Fruit fly (Drosophila melanogaster) whole organism, prepupa: ENCODE data around the gene Mzt1.

Experiments used
- CG10631 ChIP-seq: fragments of 200-800 bp; sonication (Bioruptor generic); optimal IDR thresholded peaks from 2 replicates; lab custom pipeline; 2016; ENCODE audit warnings: missing biosample characterization, missing genetic modification characterization
- CG11294 ChIP-seq: fragments of 200-800 bp; sonication (Bioruptor generic); IDR thresholded peaks from 2 replicates; pipeline ENCODE4 v1.3.6; 2022; ENCODE audit warnings: missing biosample characterization, missing genetic modification characterization
- CG11762 ChIP-seq: fragments of 200-800 bp; sonication (Bioruptor generic); optimal IDR thresholded peaks from 3 replicates; lab custom pipeline; 2016; ENCODE audit warnings: missing biosample characterization, missing genetic modification characterization; ENCODE audit not compliant: insufficient read depth
- CG11902 ChIP-seq: fragments of 200-800 bp; sonication (Bioruptor generic); optimal IDR thresholded peaks from 3 replicates; lab custom pipeline; 2016; ENCODE audit warnings: missing biosample characterization, missing genetic modification characterization
- CG15336 ChIP-seq: fragments of 200-800 bp; sonication (Bioruptor generic); IDR thresholded peaks from 2 replicates; pipeline ENCODE4 v1.3.6; 2022; ENCODE audit warnings: missing biosample characterization, missing genetic modification characterization
- CG1621 ChIP-seq: fragments of 200-800 bp; sonication (Bioruptor generic); optimal IDR thresholded peaks from 3 replicates; lab custom pipeline; 2018; ENCODE audit warnings: missing biosample characterization, mild to moderate bottlenecking, missing genetic modification characterization
- CG16779 ChIP-seq: fragments of 200-800 bp; sonication (Bioruptor generic); optimal IDR thresholded peaks from 3 replicates; lab custom pipeline; 2017; ENCODE audit warnings: missing biosample characterization, mild to moderate bottlenecking, missing genetic modification characterization
- CG31627 ChIP-seq: fragments of 200-800 bp; sonication (Bioruptor generic); optimal IDR thresholded peaks from 3 replicates; lab custom pipeline; 2016; ENCODE audit warnings: missing biosample characterization, missing genetic modification characterization
- CG34406 ChIP-seq: fragments of 200-800 bp; sonication (Bioruptor generic); optimal IDR thresholded peaks from 3 replicates; lab custom pipeline; 2016; ENCODE audit warnings: missing biosample characterization, missing genetic modification characterization
- CG3919 ChIP-seq: fragments of 200-800 bp; sonication (Bioruptor generic); optimal IDR thresholded peaks from 3 replicates; lab custom pipeline; 2016; ENCODE audit warnings: missing biosample characterization, missing genetic modification characterization
- CG4318 ChIP-seq: fragments of 200-800 bp; sonication (Bioruptor generic); optimal IDR thresholded peaks from 3 replicates; lab custom pipeline; 2017; ENCODE audit warnings: missing biosample characterization, mild to moderate bottlenecking, missing genetic modification characterization
- CG6163 ChIP-seq: fragments of 200-800 bp; sonication (Bioruptor generic); IDR thresholded peaks from 3 replicates; pipeline ENCODE4 v1.3.6; 2022; ENCODE audit warnings: missing biosample characterization, missing genetic modification characterization
- CG6276 ChIP-seq: fragments of 200-800 bp; sonication (Bioruptor generic); optimal IDR thresholded peaks from 2 replicates; lab custom pipeline; 2017; ENCODE audit warnings: missing biosample characterization, mild to moderate bottlenecking, missing genetic modification characterization
- CG6808 ChIP-seq: fragments of 200-800 bp; sonication (Bioruptor generic); optimal IDR thresholded peaks from 3 replicates; lab custom pipeline; 2017; ENCODE audit warnings: missing biosample characterization, missing genetic modification characterization, mild to moderate bottlenecking, moderate library complexity, missing genetic modification reagents
- CG6854 ChIP-seq: fragments of 200-800 bp; sonication (Bioruptor generic); optimal IDR thresholded peaks from 2 replicates; lab custom pipeline; 2017; ENCODE audit warnings: missing biosample characterization, mild to moderate bottlenecking, missing genetic modification characterization
- CG7368 ChIP-seq: fragments of 200-800 bp; sonication (Bioruptor generic); optimal IDR thresholded peaks from 3 replicates; lab custom pipeline; 2016; ENCODE audit warnings: missing biosample characterization, missing genetic modification characterization
- CG8119 ChIP-seq: fragments of 200-800 bp; sonication (Bioruptor generic); IDR thresholded peaks from 3 replicates; pipeline ENCODE4 v1.3.6; 2022; ENCODE audit warnings: missing biosample characterization, missing genetic modification characterization
- CG8319 ChIP-seq: fragments of 200-800 bp; sonication (Bioruptor generic); optimal IDR thresholded peaks from 3 replicates; lab custom pipeline; 2016; ENCODE audit warnings: missing biosample characterization, missing genetic modification characterization
- CG8632 ChIP-seq: fragments of 200-800 bp; sonication (Bioruptor generic); optimal IDR thresholded peaks from 3 replicates; lab custom pipeline; 2016; ENCODE audit warnings: missing biosample characterization, missing genetic modification characterization
- Eip75B ChIP-seq: fragments of 200-800 bp; sonication (Bioruptor generic); optimal IDR thresholded peaks from 3 replicates; lab custom pipeline; 2016; ENCODE audit warnings: missing biosample characterization, missing genetic modification characterization
- Eip93F ChIP-seq: fragments of 200-800 bp; sonication (Bioruptor generic); optimal IDR thresholded peaks from 2 replicates; lab custom pipeline; 2016; ENCODE audit warnings: missing biosample characterization, mild to moderate bottlenecking, missing genetic modification characterization
- Ets96B ChIP-seq: fragments of 200-800 bp; optimal IDR thresholded peaks from 2 replicates; lab custom pipeline; 2019; ENCODE audit warnings: missing biosample characterization, mild to moderate bottlenecking, missing genetic modification characterization, moderate library complexity
- Gug ChIP-seq: fragments of 200-800 bp; sonication (Bioruptor generic); IDR thresholded peaks from 2 replicates; pipeline ENCODE4 v1.3.6; 2022; ENCODE audit warnings: missing biosample characterization, missing genetic modification characterization
- Hr39 ChIP-seq: fragments of 200-800 bp; sonication (Bioruptor generic); optimal IDR thresholded peaks from 2 replicates; lab custom pipeline; 2016; ENCODE audit warnings: missing biosample characterization, missing genetic modification characterization
- Hr4 ChIP-seq: fragments of 200-800 bp; sonication (Bioruptor generic); optimal IDR thresholded peaks from 3 replicates; lab custom pipeline; 2016; ENCODE audit warnings: missing biosample characterization, missing genetic modification characterization
- Lpt ChIP-seq: fragments of 200-800 bp; sonication (Bioruptor generic); optimal IDR thresholded peaks from 3 replicates; lab custom pipeline; 2016; ENCODE audit warnings: missing biosample characterization, missing genetic modification characterization
- Met ChIP-seq: fragments of 200-800 bp; sonication (Bioruptor generic); optimal IDR thresholded peaks from 3 replicates; lab custom pipeline; 2016; ENCODE audit warnings: missing biosample characterization, missing genetic modification characterization
- OdsH ChIP-seq: fragments of 200-800 bp; sonication (Bioruptor generic); optimal IDR thresholded peaks from 3 replicates; lab custom pipeline; 2016; ENCODE audit warnings: missing biosample characterization, missing genetic modification characterization
- Sox102F ChIP-seq: fragments of 200-800 bp; sonication (Bioruptor generic); optimal IDR thresholded peaks from 2 replicates; lab custom pipeline; 2016; ENCODE audit warnings: missing biosample characterization, mild to moderate bottlenecking, missing genetic modification characterization
- Sox14 ChIP-seq: fragments of 200-800 bp; sonication (Bioruptor generic); optimal IDR thresholded peaks from 3 replicates; lab custom pipeline; 2016; ENCODE audit warnings: missing biosample characterization, missing genetic modification characterization
- achi ChIP-seq: fragments of 200-800 bp; sonication (Bioruptor generic); optimal IDR thresholded peaks from 3 replicates; lab custom pipeline; 2016; ENCODE audit warnings: missing biosample characterization, missing genetic modification characterization
- acj6 ChIP-seq: fragments of 200-800 bp; sonication (Bioruptor generic); optimal IDR thresholded peaks from 3 replicates; lab custom pipeline; 2016; ENCODE audit warnings: missing biosample characterization, missing genetic modification characterization
- cyc ChIP-seq: fragments of 200-800 bp; sonication (Bioruptor generic); optimal IDR thresholded peaks from 3 replicates; lab custom pipeline; 2016; ENCODE audit warnings: missing biosample characterization, missing genetic modification characterization
- dsx ChIP-seq: fragments of 200-800 bp; optimal IDR thresholded peaks from 3 replicates; lab custom pipeline; 2019; ENCODE audit warnings: missing biosample characterization, mild to moderate bottlenecking, missing genetic modification characterization, moderate library complexity; ENCODE audit not compliant: poor library complexity, severe bottlenecking
- esn ChIP-seq: fragments of 200-800 bp; sonication (Bioruptor generic); optimal IDR thresholded peaks from 2 replicates; lab custom pipeline; 2016; ENCODE audit warnings: missing biosample characterization, mild to moderate bottlenecking, missing genetic modification characterization, moderate library complexity
- fd59A ChIP-seq: fragments of 200-800 bp; sonication (Bioruptor generic); optimal IDR thresholded peaks from 2 replicates; lab custom pipeline; 2017; ENCODE audit warnings: missing biosample characterization, mild to moderate bottlenecking, missing genetic modification characterization, missing genetic modification reagents
- fkh ChIP-seq: fragments of 200-800 bp; sonication (Bioruptor generic); optimal IDR thresholded peaks from 3 replicates; lab custom pipeline; 2017; ENCODE audit warnings: missing biosample characterization, mild to moderate bottlenecking, missing genetic modification characterization, moderate library complexity
- lz ChIP-seq: fragments of 200-800 bp; sonication (Bioruptor generic); optimal IDR thresholded peaks from 3 replicates; lab custom pipeline; 2016; ENCODE audit warnings: missing biosample characterization, missing genetic modification characterization
- net ChIP-seq: fragments of 200-800 bp; sonication (Bioruptor generic); optimal IDR thresholded peaks from 3 replicates; lab custom pipeline; 2016; ENCODE audit warnings: missing biosample characterization, missing genetic modification characterization
- pdm3 ChIP-seq: fragments of 200-800 bp; sonication (Bioruptor generic); optimal IDR thresholded peaks from 3 replicates; lab custom pipeline; 2016; ENCODE audit warnings: missing biosample characterization, missing genetic modification characterization
- salr ChIP-seq, 2 experiments: fragments of 200-800 bp; sonication (Bioruptor generic); optimal IDR thresholded peaks; 3 replicates each; lab custom pipeline; 2016 to 2018; ENCODE audit warnings: missing biosample characterization in 2 of 2, missing genetic modification characterization in 2 of 2, mild to moderate bottlenecking in 1 of 2
- topi ChIP-seq: fragments of 200-800 bp; sonication (Bioruptor generic); optimal IDR thresholded peaks from 3 replicates; lab custom pipeline; 2016; ENCODE audit warnings: missing biosample characterization, missing genetic modification characterization

Gene Mzt1

DNA sequence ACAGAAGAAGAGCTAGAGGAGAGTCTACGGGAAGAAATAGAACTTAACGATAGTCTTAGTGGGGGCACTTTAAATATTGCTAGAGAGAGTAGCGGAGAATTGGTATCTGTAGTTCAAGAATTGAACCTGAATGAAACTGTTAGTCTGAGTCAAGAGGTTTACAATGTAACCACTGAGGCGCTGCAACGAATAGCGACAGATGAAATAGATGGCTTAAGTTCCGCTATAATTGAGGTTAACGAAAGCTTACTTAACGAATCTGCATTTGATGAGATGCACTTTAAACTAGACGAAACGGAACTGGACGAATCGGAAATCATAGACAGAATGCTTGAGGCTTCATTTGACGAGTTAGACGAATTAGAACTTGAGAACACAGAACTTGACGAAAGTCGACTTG is 18.2 kb downstream of the Mzt1 start:
- no peak for TF ChIP-seq CG31627 (GFP tag; lab: Kevin White, UChicago)
- no peak for TF ChIP-seq CG1621 (tag; lab: Kevin White, UChicago)
- no peak for TF ChIP-seq CG15336 (GFP tag; lab: Robert Waterston, UW)
- TF ChIP-seq CG3919 (GFP tag; lab: Kevin White, UChicago): no peak
- TF ChIP-seq CG6163: no peak
- TF ChIP-seq Lpt (GFP tag; lab: Kevin White, UChicago): no peak
- no peak for TF ChIP-seq Sox102F (GFP tag; lab: Kevin White, UChicago)
- no peak for TF ChIP-seq net
- no peak for TF ChIP-seq CG11902 (GFP tag; lab: Kevin White, UChicago)
- TF ChIP-seq CG6276: no peak
- TF ChIP-seq Eip93F (GFP tag; lab: Kevin White, UChicago): no peak
- no peak for TF ChIP-seq topi (GFP tag; lab: Kevin White, UChicago)
- no peak for TF ChIP-seq Hr4
- no peak for TF ChIP-seq dsx
- TF ChIP-seq CG8319 (GFP tag; lab: Kevin White, UChicago): no peak
- no peak for TF ChIP-seq CG8632 (GFP tag; lab: Kevin White, UChicago)
- no peak for TF ChIP-seq pdm3 (GFP tag; lab: Kevin White, UChicago)
- TF ChIP-seq CG11762 (GFP tag; lab: Kevin White, UChicago): no peak
- TF ChIP-seq achi (GFP tag; lab: Kevin White, UChicago): no peak
- TF ChIP-seq fkh (GFP tag; lab: Kevin White, UChicago): no peak

DNA sequence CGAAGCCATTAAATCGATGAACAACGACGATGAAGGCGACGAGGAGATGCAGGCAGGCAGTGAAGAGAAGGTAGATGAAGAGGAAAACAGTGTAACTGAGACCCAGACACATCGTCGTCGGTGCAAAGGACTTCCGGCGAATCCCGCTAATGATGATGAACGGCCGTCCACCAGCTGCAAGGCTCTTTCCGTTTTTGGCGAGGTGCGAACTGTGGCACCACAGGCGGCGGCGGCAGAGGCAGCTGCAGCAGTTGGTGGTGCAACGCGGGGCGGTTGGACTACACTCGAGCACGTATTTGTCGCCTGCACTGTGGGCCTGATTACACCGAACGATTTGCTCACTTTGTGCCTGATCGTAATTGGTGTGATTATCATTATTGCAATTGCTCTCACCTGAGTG is 18.9 kb downstream of the Mzt1 start:
- TF ChIP-seq CG6163: peak; percentile 35; the same call in 1 of the 3 replicates
- TF ChIP-seq CG16779 (tag; lab: Kevin White, UChicago): no peak
- TF ChIP-seq achi (GFP tag; lab: Kevin White, UChicago): no peak
- TF ChIP-seq Eip93F (GFP tag; lab: Kevin White, UChicago): no peak
- TF ChIP-seq esn (GFP tag; lab: Kevin White, UChicago): no peak
- no peak for TF ChIP-seq Eip75B (GFP tag; lab: Kevin White, UChicago)
- no peak for TF ChIP-seq CG11294 (GFP tag; lab: Robert Waterston, UW)
- no peak for TF ChIP-seq CG6808 (GFP tag; lab: Kevin White, UChicago)
- no peak for TF ChIP-seq CG6854

dm6 chr3L:2409289-2409688 is 20.2 kb downstream of the Mzt1 start:
- TF ChIP-seq CG4318 (GFP tag; lab: Kevin White, UChicago): no peak

DNA sequence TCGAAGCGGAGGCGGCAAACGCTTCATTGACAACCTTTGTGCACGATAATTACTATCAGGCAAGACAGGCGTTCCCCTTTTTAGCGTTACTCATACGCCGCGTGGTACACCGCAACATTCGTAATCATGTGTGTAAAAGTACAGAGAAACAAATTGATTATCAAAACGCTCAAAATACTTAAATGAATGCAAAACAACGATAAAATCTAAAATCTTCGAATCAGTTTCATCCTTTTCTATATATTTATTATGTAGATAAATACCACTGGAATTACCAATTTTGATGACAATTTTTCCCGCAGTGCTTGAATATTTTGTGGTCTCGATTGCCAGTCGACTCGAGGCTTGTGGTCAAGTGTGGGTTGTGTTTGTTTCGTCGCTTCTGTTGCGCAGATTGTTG is 21.8 kb downstream of the Mzt1 start:
- TF ChIP-seq Sox14 (GFP tag; lab: Kevin White, UChicago) (no peak), CG6808 (GFP tag; lab: Kevin White, UChicago) (no peak), Lpt (GFP tag; lab: Kevin White, UChicago) (no peak), Met (GFP tag; lab: Kevin White, UChicago) (no peak), Eip93F (GFP tag; lab: Kevin White, UChicago) (peak; percentile 27), Ets96B (peak; percentile 55), CG6276 (peak; percentile 45), CG8632 (GFP tag; lab: Kevin White, UChicago) (peak; percentile 24), CG34406 (GFP tag; lab: Kevin White, UChicago) (peak; percentile 22), CG1621 (tag; lab: Kevin White, UChicago) (no peak), dsx (peak; percentile 6), cyc (GFP tag; lab: Kevin White, UChicago) (peak; percentile 49), CG11294 (GFP tag; lab: Robert Waterston, UW) (no peak), lz (GFP tag; lab: Kevin White, UChicago) (no peak), CG31627 (GFP tag; lab: Kevin White, UChicago) (no peak), OdsH (GFP tag; lab: Kevin White, UChicago) (peak; percentile 39), fkh (GFP tag; lab: Kevin White, UChicago) (no peak), Eip75B (GFP tag; lab: Kevin White, UChicago) (no peak), acj6 (GFP tag; lab: Kevin White, UChicago) (peak; percentile 48), achi (GFP tag; lab: Kevin White, UChicago) (no peak), CG8319 (GFP tag; lab: Kevin White, UChicago) (peak; percentile 8), CG7368 (GFP tag; lab: Kevin White, UChicago) (peak; percentile 68), CG15336 (GFP tag; lab: Robert Waterston, UW) (peak; percentile 57), Hr4 (peak; percentile 57), CG16779 (tag; lab: Kevin White, UChicago) (no peak), CG3919 (GFP tag; lab: Kevin White, UChicago) (peak; percentile 62), CG6854 (no peak), Hr39 (GFP tag; lab: Kevin White, UChicago) (no peak), CG6163 (peak; percentile 38; the same call in 1 of the 3 replicates), CG11902 (GFP tag; lab: Kevin White, UChicago) (peak; percentile 23), fd59A (GFP tag; lab: Kevin White, UChicago) (no peak), Gug (no peak), CG10631 (no peak), pdm3 (GFP tag; lab: Kevin White, UChicago) (peak; percentile 29), salr (GFP tag; optimal IDR thresholded peaks at IDR 0.05; lab: Kevin White, UChicago) (peak in 1 of 2 experiments; percentile 19), CG8119 (GFP tag; lab: Robert Waterston, UW) (peak; percentile 73)
